Fruit fly (Drosophila melanogaster): Measurements from ENCODE around the gene Reph.
A peak's percentile ranks its signal among the peaks of the same experiment; 100 is the strongest.

Gene Reph

DNA sequence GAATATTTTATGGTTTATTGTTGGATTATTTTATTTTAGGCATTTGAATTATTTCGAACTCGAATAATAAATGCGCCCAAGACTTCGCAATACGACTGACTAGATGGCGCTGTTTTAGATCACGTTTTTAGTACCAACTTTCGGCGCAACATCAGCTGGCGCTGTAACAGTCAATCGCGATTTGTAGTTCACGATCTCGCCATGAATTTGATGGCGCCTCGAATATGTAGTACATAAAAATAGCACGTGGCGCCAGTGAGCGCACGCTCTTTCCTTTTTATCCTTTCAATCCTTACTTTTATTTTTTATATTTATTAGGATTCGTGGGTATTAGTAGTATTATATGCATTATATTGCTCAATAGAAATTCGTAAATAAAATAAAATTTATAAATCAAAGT is 17.1 kb upstream of the Reph start (continued):
- no peak for TF ChIP-seq ash1 (GFP tag; optimal IDR thresholded peaks at IDR 0.05)
- TF ChIP-seq CG32772 (GFP tag; IDR thresholded peaks at IDR 0.05) = peak; percentile 82
- peak; percentile 55 for TF ChIP-seq Kr (GFP tag; optimal IDR thresholded peaks at IDR 0.05)
- TF ChIP-seq Atf-2 (GFP tag; optimal IDR thresholded peaks at IDR 0.05) = peak; percentile 74
- TF ChIP-seq tx (GFP tag; optimal IDR thresholded peaks at IDR 0.05) = no peak
- no peak for TF ChIP-seq Tbp (GFP tag; optimal IDR thresholded peaks at IDR 0.05)
- peak; percentile 30 for TF ChIP-seq CG4854 (GFP tag; optimal IDR thresholded peaks at IDR 0.05)
- peak; percentile 48 for TF ChIP-seq CG16815 (GFP tag; optimal IDR thresholded peaks at IDR 0.05)
- peak; percentile 19 for TF ChIP-seq Dip3 (GFP tag; optimal IDR thresholded peaks at IDR 0.05)
- no peak for TF ChIP-seq CG14965 (GFP tag; optimal IDR thresholded peaks at IDR 0.05; ENCODE audit: borderline replicate concordance)
- peak; percentile 58 for TF ChIP-seq CG12659 (GFP tag; optimal IDR thresholded peaks at IDR 0.05)
- no peak for TF ChIP-seq CG2129 (GFP tag; IDR thresholded peaks at IDR 0.05; ENCODE audit: partially characterized antibody)
- TF ChIP-seq Dp (GFP tag; optimal IDR thresholded peaks at IDR 0.05) = peak; percentile 83
- TF ChIP-seq CG13123 (GFP tag; optimal IDR thresholded peaks at IDR 0.05) = no peak
- TF ChIP-seq z (GFP tag; IDR thresholded peaks at IDR 0.05) = no peak
- no peak for TF ChIP-seq Lpt (GFP tag; optimal IDR thresholded peaks at IDR 0.05)
- TF ChIP-seq Side (GFP tag; optimal IDR thresholded peaks at IDR 0.05) = peak; percentile 32
- peak; percentile 49; the same call in 2 of the 3 replicates for TF ChIP-seq CG11560 (tag; IDR thresholded peaks at IDR 0.05)
- no peak for TF ChIP-seq lov (optimal IDR thresholded peaks at IDR 0.05)
- peak; percentile 70; the same call in 1 of the 3 replicates for TF ChIP-seq lov (GFP tag; IDR thresholded peaks at IDR 0.05)
- TF ChIP-seq Bgb (GFP tag; IDR thresholded peaks at IDR 0.05; ENCODE audit: partially characterized antibody) = no peak; the same call in 1 of the 2 replicates
- TF ChIP-seq Drgx (GFP tag; IDR thresholded peaks at IDR 0.05) = peak; percentile 52
- TF ChIP-seq CG15269 (tag; optimal IDR thresholded peaks at IDR 0.05) = peak; percentile 73
- no peak for TF ChIP-seq bbx (GFP tag; IDR thresholded peaks at IDR 0.05; ENCODE audit: partially characterized antibody)
- TF ChIP-seq gcm (GFP tag; optimal IDR thresholded peaks at IDR 0.05) = peak; percentile 36
- no peak for TF ChIP-seq run (tag; optimal IDR thresholded peaks at IDR 0.05)
- TF ChIP-seq hbn (GFP tag; IDR thresholded peaks at IDR 0.05; ENCODE audit: partially characterized antibody) = no peak
- peak; percentile 60; the same call in 1 of the 2 replicates for TF ChIP-seq CG17612 (GFP tag; IDR thresholded peaks at IDR 0.05)
- TF ChIP-seq sr (GFP tag; IDR thresholded peaks at IDR 0.05) = peak; percentile 63
- no peak for TF ChIP-seq da (GFP tag; optimal IDR thresholded peaks at IDR 0.05)
- TF ChIP-seq CG12942 (GFP tag; optimal IDR thresholded peaks at IDR 0.05) = peak; percentile 50
- TF ChIP-seq bcd (GFP tag; optimal IDR thresholded peaks at IDR 0.05) = peak; percentile 60
- TF ChIP-seq cad (GFP tag; optimal IDR thresholded peaks at IDR 0.05) = no peak
- TF ChIP-seq Scr (GFP tag; IDR thresholded peaks at IDR 0.05; ENCODE audit: partially characterized antibody) = no peak
- TF ChIP-seq chm (GFP tag; IDR thresholded peaks at IDR 0.05) = peak; percentile 86
- TF ChIP-seq ssp (GFP tag; IDR thresholded peaks at IDR 0.05) = peak; percentile 71
- peak; percentile 68 for TF ChIP-seq ranshi (GFP tag; IDR thresholded peaks at IDR 0.05)
- TF ChIP-seq oc (tag; optimal IDR thresholded peaks at IDR 0.05) = peak; percentile 5
- TF ChIP-seq toy (GFP tag; IDR thresholded peaks at IDR 0.05) = no peak
- no peak for TF ChIP-seq CG32767 (GFP tag; IDR thresholded peaks at IDR 0.05)
- no peak for TF ChIP-seq hth (optimal IDR thresholded peaks at IDR 0.05)
- peak; percentile 75 for TF ChIP-seq CG5245 (GFP tag; optimal IDR thresholded peaks at IDR 0.05)
- TF ChIP-seq usp (GFP tag; optimal IDR thresholded peaks at IDR 0.05) = no peak
- TF ChIP-seq CG9609 (GFP tag; optimal IDR thresholded peaks at IDR 0.05) = peak; percentile 75
- TF ChIP-seq CG15479 (GFP tag; optimal IDR thresholded peaks at IDR 0.05) = no peak
- peak; percentile 74 to 84 for TF ChIP-seq chif (GFP tag; optimal IDR thresholded peaks at IDR 0.05)
- TF ChIP-seq nom (GFP tag; optimal IDR thresholded peaks at IDR 0.05) = no peak
- TF ChIP-seq CG16813 (GFP tag; IDR thresholded peaks at IDR 0.05; ENCODE audit: partially characterized antibody) = no peak
- TF ChIP-seq CG4328 (GFP tag; optimal IDR thresholded peaks at IDR 0.05) = peak; percentile 23
- no peak for TF ChIP-seq br (optimal IDR thresholded peaks at IDR 0.05)
- TF ChIP-seq Hmx (GFP tag; optimal IDR thresholded peaks at IDR 0.05) = no peak
- no peak for TF ChIP-seq GATAe (GFP tag; conservative IDR thresholded peaks at IDR 0.05)
